Fruit fly (Drosophila melanogaster) whole organism, embryonic: ENCODE measurements around the gene Cypl.
A peak's percentile ranks its signal among the peaks of the same experiment; 100 is the strongest.

ENCODE experiments used
- B-H2 ChIP-seq: fragments of 200-800 bp; sonication (Bioruptor generic); optimal IDR thresholded peaks from 2 replicates; lab custom pipeline; 2018; ENCODE audit warnings: missing biosample characterization, mild to moderate bottlenecking, missing genetic modification characterization
- CG10267 ChIP-seq: fragments of 200-800 bp; sonication (Bioruptor generic); optimal IDR thresholded peaks from 2 replicates; lab custom pipeline; 2018; ENCODE audit warnings: missing biosample characterization, mild to moderate bottlenecking, missing genetic modification characterization, moderate library complexity
- CG10366 ChIP-seq: fragments of 200-800 bp; sonication (Bioruptor generic); IDR thresholded peaks from 2 replicates; pipeline ENCODE4 v1.3.6; 2022; ENCODE audit warnings: missing biosample characterization, missing genetic modification characterization
- CG12299 ChIP-seq: fragments of 200-800 bp; sonication (Bioruptor generic); optimal IDR thresholded peaks from 2 replicates; lab custom pipeline; 2018; ENCODE audit warnings: missing biosample characterization, mild to moderate bottlenecking, missing genetic modification characterization
- CG12744 ChIP-seq: fragments of 200-800 bp; sonication (Bioruptor generic); optimal IDR thresholded peaks from 2 replicates; lab custom pipeline; 2016; ENCODE audit warnings: missing biosample characterization, missing genetic modification characterization
- CG13123 ChIP-seq: fragments of 200-800 bp; sonication (Bioruptor generic); optimal IDR thresholded peaks from 2 replicates; lab custom pipeline; 2016; ENCODE audit warnings: missing biosample characterization, missing genetic modification characterization
- CG13287 ChIP-seq: fragments of 200-800 bp; sonication (Bioruptor generic); IDR thresholded peaks from 2 replicates; pipeline ENCODE4 v1.3.6; 2022; ENCODE audit warnings: missing biosample characterization, missing genetic modification characterization; ENCODE audit not compliant: partially characterized antibody
- CG14710 ChIP-seq: fragments of 200-800 bp; sonication (Bioruptor generic); optimal IDR thresholded peaks from 3 replicates; lab custom pipeline; 2019; ENCODE audit warnings: missing biosample characterization, mild to moderate bottlenecking, missing genetic modification characterization, moderate library complexity
- CG15011 ChIP-seq: fragments of 200-800 bp; sonication (Bioruptor generic); optimal IDR thresholded peaks from 3 replicates; lab custom pipeline; 2018; ENCODE audit warnings: missing biosample characterization, mild to moderate bottlenecking, missing genetic modification characterization
- CG1602 ChIP-seq: fragments of 200-800 bp; sonication (Bioruptor generic); optimal IDR thresholded peaks from 3 replicates; lab custom pipeline; 2016; ENCODE audit warnings: missing biosample characterization, missing genetic modification characterization
- CG16863 ChIP-seq: fragments of 200-800 bp; sonication (Bioruptor generic); optimal IDR thresholded peaks from 3 replicates; lab custom pipeline; 2016; ENCODE audit warnings: missing biosample characterization, missing genetic modification characterization
- CG2678 ChIP-seq: fragments of 200-800 bp; sonication (Bioruptor generic); optimal IDR thresholded peaks from 3 replicates; lab custom pipeline; 2019; ENCODE audit warnings: missing biosample characterization, mild to moderate bottlenecking, missing genetic modification characterization, moderate library complexity
- CG3995 ChIP-seq: fragments of 200-800 bp; sonication (Bioruptor generic); optimal IDR thresholded peaks from 3 replicates; lab custom pipeline; 2016; ENCODE audit warnings: missing biosample characterization, missing genetic modification characterization
- CG4282 ChIP-seq: fragments of 200-800 bp; sonication (Bioruptor generic); optimal IDR thresholded peaks from 2 replicates; lab custom pipeline; 2016; ENCODE audit warnings: missing biosample characterization, missing genetic modification characterization
- CG6791 ChIP-seq: fragments of 200-800 bp; sonication (Bioruptor generic); IDR thresholded peaks from 3 replicates; pipeline ENCODE4 v1.3.6; 2022; ENCODE audit warnings: missing biosample characterization, missing genetic modification characterization; ENCODE audit not compliant: partially characterized antibody
- CG8359 ChIP-seq: fragments of 200-800 bp; sonication (Bioruptor generic); optimal IDR thresholded peaks from 2 replicates; lab custom pipeline; 2017; ENCODE audit warnings: missing biosample characterization, mild to moderate bottlenecking, missing genetic modification characterization, borderline replicate concordance
- CG9797 ChIP-seq: fragments of 200-800 bp; sonication (Bioruptor generic); optimal IDR thresholded peaks from 3 replicates; lab custom pipeline; 2018; ENCODE audit warnings: missing biosample characterization, mild to moderate bottlenecking, missing genetic modification characterization
- CHES-1-like ChIP-seq: fragments of 200-800 bp; sonication (Bioruptor generic); optimal IDR thresholded peaks from 2 replicates; lab custom pipeline; 2016; ENCODE audit warnings: missing biosample characterization, missing genetic modification characterization
- CoRest ChIP-seq: fragments of 200-800 bp; sonication (Bioruptor generic); optimal IDR thresholded peaks from 3 replicates; lab custom pipeline; 2018; ENCODE audit warnings: missing biosample characterization, mild to moderate bottlenecking, missing genetic modification characterization, moderate library complexity
- CrebB ChIP-seq: fragments of 200-800 bp; sonication (Bioruptor generic); optimal IDR thresholded peaks from 3 replicates; lab custom pipeline; 2018; ENCODE audit warnings: missing biosample characterization, mild to moderate bottlenecking, missing genetic modification characterization
- Dll ChIP-seq: fragments of 200-800 bp; sonication (Bioruptor generic); IDR thresholded peaks from 4 replicates; pipeline ENCODE4 v1.3.6; 2022; ENCODE audit warnings: missing biosample characterization, missing genetic modification characterization; ENCODE audit not compliant: partially characterized antibody
- Fer3 ChIP-seq: fragments of 200-800 bp; sonication (Bioruptor generic); optimal IDR thresholded peaks from 2 replicates; lab custom pipeline; 2018; ENCODE audit warnings: missing biosample characterization, mild to moderate bottlenecking, missing genetic modification characterization, moderate library complexity
- H2.0 ChIP-seq: fragments of 200-800 bp; sonication (Bioruptor generic); IDR thresholded peaks from 2 replicates; pipeline ENCODE4 v1.3.6; 2022; ENCODE audit warnings: missing biosample characterization, missing genetic modification characterization
- Hsf ChIP-seq: fragments of 200-800 bp; sonication (Bioruptor generic); optimal IDR thresholded peaks from 3 replicates; lab custom pipeline; 2016; ENCODE audit warnings: missing biosample characterization, missing genetic modification characterization
- NfI ChIP-seq: fragments of 200-800 bp; sonication (Bioruptor generic); optimal IDR thresholded peaks from 3 replicates; lab custom pipeline; 2018; ENCODE audit warnings: missing biosample characterization, mild to moderate bottlenecking, missing genetic modification characterization, moderate library complexity
- PHDP ChIP-seq: fragments of 200-800 bp; sonication (Bioruptor generic); optimal IDR thresholded peaks from 3 replicates; lab custom pipeline; 2018; ENCODE audit warnings: missing biosample characterization, mild to moderate bottlenecking, missing genetic modification characterization, moderate library complexity
- Rfx ChIP-seq: fragments of 200-800 bp; sonication (Bioruptor generic); IDR thresholded peaks from 2 replicates; pipeline ENCODE4 v1.3.6; 2022; ENCODE audit warnings: missing biosample characterization, missing genetic modification characterization
- Scr ChIP-seq: fragments of 200-800 bp; sonication (Bioruptor generic); IDR thresholded peaks from 2 replicates; pipeline ENCODE4 v1.3.6; 2022; ENCODE audit warnings: missing biosample characterization, missing genetic modification characterization; ENCODE audit not compliant: partially characterized antibody
- Side ChIP-seq: fragments of 200-800 bp; sonication (Bioruptor generic); optimal IDR thresholded peaks from 2 replicates; lab custom pipeline; 2016; ENCODE audit warnings: missing biosample characterization, missing genetic modification characterization
- bab2 ChIP-seq: fragments of 200-800 bp; sonication (Bioruptor generic); optimal IDR thresholded peaks from 2 replicates; lab custom pipeline; 2016; ENCODE audit warnings: missing biosample characterization, missing genetic modification characterization
- bbx ChIP-seq: fragments of 200-800 bp; sonication (Bioruptor generic); IDR thresholded peaks from 2 replicates; pipeline ENCODE4 v1.3.6; 2022; ENCODE audit warnings: missing biosample characterization, missing genetic modification characterization; ENCODE audit not compliant: partially characterized antibody
- bcd ChIP-seq: fragments of 200-800 bp; sonication (Bioruptor generic); optimal IDR thresholded peaks from 2 replicates; lab custom pipeline; 2017; ENCODE audit warnings: missing biosample characterization, mild to moderate bottlenecking, missing genetic modification characterization
- bigmax ChIP-seq: fragments of 200-800 bp; sonication (Bioruptor generic); optimal IDR thresholded peaks from 2 replicates; lab custom pipeline; 2018; ENCODE audit warnings: missing biosample characterization, mild to moderate bottlenecking, missing genetic modification characterization
- br ChIP-seq: fragments of >200 bp; optimal IDR thresholded peaks from 2 replicates; lab custom pipeline; 2017
- crol ChIP-seq: fragments of 200-800 bp; sonication (Bioruptor generic); IDR thresholded peaks from 2 replicates; pipeline ENCODE4 v1.3.6; 2022; ENCODE audit warnings: missing biosample characterization, missing genetic modification characterization
- emc ChIP-seq: fragments of 200-800 bp; sonication (Bioruptor generic); optimal IDR thresholded peaks from 2 replicates; lab custom pipeline; 2016; ENCODE audit warnings: missing biosample characterization, missing genetic modification characterization
- esg ChIP-seq: fragments of 200-800 bp; sonication (Bioruptor generic); conservative IDR thresholded peaks from 2 replicates; pipeline ENCODE4 v1.3.6; 2022; ENCODE audit warnings: missing biosample characterization, missing genetic modification characterization
- gro ChIP-seq: fragments of 200-800 bp; sonication (Bioruptor generic); optimal IDR thresholded peaks from 2 replicates; lab custom pipeline; 2016; ENCODE audit warnings: missing biosample characterization, missing genetic modification characterization
- h ChIP-seq: fragments of >200 bp; optimal IDR thresholded peaks from 2 replicates; lab custom pipeline; 2017
- hb ChIP-seq: fragments of 200-800 bp; sonication (Bioruptor generic); IDR thresholded peaks from 3 replicates; pipeline ENCODE4 v1.3.6; 2022; ENCODE audit warnings: missing biosample characterization, missing genetic modification characterization; ENCODE audit not compliant: partially characterized antibody
- kay ChIP-seq: fragments of 200-800 bp; sonication (Bioruptor generic); optimal IDR thresholded peaks from 2 replicates; lab custom pipeline; 2016; ENCODE audit warnings: missing biosample characterization, missing genetic modification characterization
- lab ChIP-seq: fragments of 200-800 bp; sonication (Bioruptor generic); optimal IDR thresholded peaks from 3 replicates; lab custom pipeline; 2017; ENCODE audit warnings: missing biosample characterization, missing genetic modification characterization, mild to moderate bottlenecking, moderate library complexity, missing genetic modification reagents
- lov ChIP-seq, 2 experiments: fragments of 200-800 bp in 1 of 2; fragments of >200 bp in 1 of 2; sonication (Bioruptor generic) in 1 of 2; IDR thresholded peaks in 1 of 2; optimal IDR thresholded peaks in 1 of 2; 2 replicates in 1 of 2; 3 replicates in 1 of 2; pipeline versions ENCODE4 v1.3.6 to Lab custom; 2017 to 2022; ENCODE audit warnings: missing biosample characterization in 1 of 2, missing genetic modification characterization in 1 of 2
- peb ChIP-seq: fragments of 200-800 bp; sonication (Bioruptor generic); IDR thresholded peaks from 2 replicates; pipeline ENCODE4 v1.3.6; 2022; ENCODE audit warnings: missing biosample characterization, missing genetic modification characterization
- pfk ChIP-seq: fragments of 200-800 bp; sonication (Bioruptor generic); optimal IDR thresholded peaks from 2 replicates; lab custom pipeline; 2018; ENCODE audit warnings: missing biosample characterization, mild to moderate bottlenecking, missing genetic modification characterization, moderate library complexity
- rib ChIP-seq: fragments of 200-800 bp; sonication (Bioruptor generic); IDR thresholded peaks from 2 replicates; pipeline ENCODE4 v1.3.6; 2022; ENCODE audit warnings: missing biosample characterization, missing genetic modification characterization
- sob ChIP-seq: fragments of 200-800 bp; sonication (Bioruptor generic); IDR thresholded peaks from 2 replicates; pipeline ENCODE4 v1.3.6; 2022; ENCODE audit warnings: missing biosample characterization, missing genetic modification characterization
- sug ChIP-seq: fragments of 200-800 bp; optimal IDR thresholded peaks from 2 replicates; lab custom pipeline; 2019; ENCODE audit warnings: missing biosample characterization, mild to moderate bottlenecking, missing genetic modification characterization, moderate library complexity
- tap ChIP-seq: fragments of 200-800 bp; optimal IDR thresholded peaks from 3 replicates; lab custom pipeline; 2019; ENCODE audit warnings: missing biosample characterization, mild to moderate bottlenecking, missing genetic modification characterization, moderate library complexity
- usp ChIP-seq: fragments of >200 bp; optimal IDR thresholded peaks from 2 replicates; lab custom pipeline; 2017; ENCODE audit warnings: missing biosample characterization, missing genetic modification characterization

The Cypl gene

dm6 chr3L:540432-540973 lies 2.2 kb downstream of the Cypl start, which contains the start of the genes klar and BORCS6 (continued):
- TF ChIP-seq bcd, result no peak
- TF ChIP-seq lab (GFP tag; lab: Kevin White, UChicago), result peak; percentile 54
- TF ChIP-seq pfk (GFP tag; lab: Kevin White, UChicago), result no peak
- TF ChIP-seq CG12299 (tag; lab: Kevin White, UChicago), result peak; percentile 31
- no peak for TF ChIP-seq tap
- TF ChIP-seq Rfx (GFP tag; lab: Robert Waterston, UW), result peak; percentile 51
- TF ChIP-seq CrebB (tag; lab: Kevin White, UChicago), result peak; percentile 41
- TF ChIP-seq kay (GFP tag; lab: Kevin White, UChicago), result peak; percentile 55
- no peak for TF ChIP-seq lov (optimal IDR thresholded peaks at IDR 0.05; lab: Kevin White, UChicago)
- TF ChIP-seq lov (GFP tag; IDR thresholded peaks at IDR 0.05; lab: Robert Waterston, UW), result no peak
- TF ChIP-seq B-H2 (GFP tag; lab: Kevin White, UChicago), result peak; percentile 40
- TF ChIP-seq Scr (GFP tag; lab: Robert Waterston, UW), result peak; percentile 97
- TF ChIP-seq CG10366 (GFP tag; lab: Robert Waterston, UW), result peak; percentile 22; the same call in 1 of the 2 replicates
- TF ChIP-seq CG14710 (tag; lab: Kevin White, UChicago), result peak; percentile 85
- TF ChIP-seq bbx (GFP tag; lab: Robert Waterston, UW), result peak; percentile 97
- TF ChIP-seq peb (GFP tag; lab: Robert Waterston, UW), result 0 out of 2 replicates have a peak, but pooled peaks have one; percentile 8
- no peak for TF ChIP-seq h (lab: Kevin White, UChicago)
- TF ChIP-seq br, result no peak
- TF ChIP-seq PHDP (tag; lab: Kevin White, UChicago), result peak; percentile 46
- TF ChIP-seq CG12744 (GFP tag; lab: Kevin White, UChicago), result peak; percentile 32
- TF ChIP-seq H2.0 (GFP tag; lab: Robert Waterston, UW), result no peak
- peak; percentile 51 for TF ChIP-seq CG4282 (GFP tag; lab: Kevin White, UChicago)
- no peak for TF ChIP-seq bigmax (GFP tag; lab: Kevin White, UChicago)
- TF ChIP-seq Hsf, result peak; percentile 57
- TF ChIP-seq Side (GFP tag; lab: Kevin White, UChicago), result peak; percentile 54
- peak; percentile 37 for TF ChIP-seq NfI (GFP tag; lab: Kevin White, UChicago)
- TF ChIP-seq crol (GFP tag; lab: Robert Waterston, UW), result no peak
- no peak for TF ChIP-seq CG8359 (GFP tag; lab: Kevin White, UChicago)
- TF ChIP-seq CG6791 (GFP tag; lab: Robert Waterston, UW), result peak; percentile 96
- TF ChIP-seq CG3995 (GFP tag; lab: Kevin White, UChicago), result peak; percentile 26
- peak; percentile 46 for TF ChIP-seq emc
- peak; percentile 94 for TF ChIP-seq hb (GFP tag; lab: Robert Waterston, UW)
- peak; percentile 75 for TF ChIP-seq CHES-1-like (GFP tag; lab: Kevin White, UChicago)
- TF ChIP-seq CG15011, result no peak
- TF ChIP-seq Fer3, result peak; percentile 26
- TF ChIP-seq bab2, result no peak
- peak; percentile 50 for TF ChIP-seq CG13123
- TF ChIP-seq CG13287 (GFP tag; lab: Robert Waterston, UW), result peak; percentile 99
- TF ChIP-seq usp (GFP tag; lab: Kevin White, UChicago), result no peak
- peak; percentile 59 for TF ChIP-seq sob (GFP tag; lab: Robert Waterston, UW)
- TF ChIP-seq CG9797 (GFP tag; lab: Kevin White, UChicago), result peak; percentile 97
- peak; percentile 43 for TF ChIP-seq CG1602
- TF ChIP-seq CoRest, result peak; percentile 71
- peak; percentile 75 for TF ChIP-seq CG10267
- TF ChIP-seq CG16863 (GFP tag; lab: Kevin White, UChicago), result peak; percentile 55
- peak; percentile 99 for TF ChIP-seq Dll (GFP tag; lab: Robert Waterston, UW)
- peak; percentile 56 for TF ChIP-seq CG2678 (tag; lab: Kevin White, UChicago)
- TF ChIP-seq esg (GFP tag; lab: Robert Waterston, UW), result no peak; the same call in 1 of the 2 replicates
- peak; percentile 91 for TF ChIP-seq gro (GFP tag; lab: Kevin White, UChicago)
- peak; percentile 69 for TF ChIP-seq sug (tag; lab: Kevin White, UChicago)
- 0 out of 2 replicates have a peak, but pooled peaks have one; percentile 26 for TF ChIP-seq rib (GFP tag; lab: Robert Waterston, UW)
